Worm (Caenorhabditis elegans): ENCODE measurements around the gene ttr-46.

ce11 chrV:9952396-9952795, 1.4 kb downstream of the ttr-46 start, which contains the start of gene mam-5:
- TF ChIP-seq ztf-11 (tag; optimal IDR thresholded peaks at IDR 0.05), result no peak
- no peak for TF ChIP-seq hpl-2 (GFP tag; optimal IDR thresholded peaks at IDR 0.05)
- no peak for TF ChIP-seq ceh-82 (tag; optimal IDR thresholded peaks at IDR 0.05)
